Fruit fly (Drosophila melanogaster) whole organism, prepupa: ENCODE results near the gene St2.
A peak's percentile ranks its signal among the peaks of the same experiment; 100 is the strongest.

Source experiments
- Blimp-1 ChIP-seq: fragments of 200-800 bp; sonication (Bioruptor generic); optimal IDR thresholded peaks from 3 replicates; lab custom pipeline; 2017; ENCODE audit warnings: missing biosample characterization, missing genetic modification characterization, mild to moderate bottlenecking, moderate library complexity, missing genetic modification reagents
- CG10631 ChIP-seq: fragments of 200-800 bp; sonication (Bioruptor generic); optimal IDR thresholded peaks from 2 replicates; lab custom pipeline; 2016; ENCODE audit warnings: missing biosample characterization, missing genetic modification characterization
- CG10669 ChIP-seq: fragments of 200-800 bp; sonication (Bioruptor generic); optimal IDR thresholded peaks from 3 replicates; lab custom pipeline; 2018; ENCODE audit warnings: missing biosample characterization, mild to moderate bottlenecking, missing genetic modification characterization, moderate library complexity
- CG11902 ChIP-seq: fragments of 200-800 bp; sonication (Bioruptor generic); optimal IDR thresholded peaks from 3 replicates; lab custom pipeline; 2016; ENCODE audit warnings: missing biosample characterization, missing genetic modification characterization
- CG15336 ChIP-seq: fragments of 200-800 bp; sonication (Bioruptor generic); IDR thresholded peaks from 2 replicates; pipeline ENCODE4 v1.3.6; 2022; ENCODE audit warnings: missing biosample characterization, missing genetic modification characterization
- CG1621 ChIP-seq: fragments of 200-800 bp; sonication (Bioruptor generic); optimal IDR thresholded peaks from 3 replicates; lab custom pipeline; 2018; ENCODE audit warnings: missing biosample characterization, mild to moderate bottlenecking, missing genetic modification characterization
- CG31627 ChIP-seq: fragments of 200-800 bp; sonication (Bioruptor generic); optimal IDR thresholded peaks from 3 replicates; lab custom pipeline; 2016; ENCODE audit warnings: missing biosample characterization, missing genetic modification characterization
- CG34406 ChIP-seq: fragments of 200-800 bp; sonication (Bioruptor generic); optimal IDR thresholded peaks from 3 replicates; lab custom pipeline; 2016; ENCODE audit warnings: missing biosample characterization, missing genetic modification characterization
- CG3919 ChIP-seq: fragments of 200-800 bp; sonication (Bioruptor generic); optimal IDR thresholded peaks from 3 replicates; lab custom pipeline; 2016; ENCODE audit warnings: missing biosample characterization, missing genetic modification characterization
- CG4318 ChIP-seq: fragments of 200-800 bp; sonication (Bioruptor generic); optimal IDR thresholded peaks from 3 replicates; lab custom pipeline; 2017; ENCODE audit warnings: missing biosample characterization, mild to moderate bottlenecking, missing genetic modification characterization
- CG6163 ChIP-seq: fragments of 200-800 bp; sonication (Bioruptor generic); IDR thresholded peaks from 3 replicates; pipeline ENCODE4 v1.3.6; 2022; ENCODE audit warnings: missing biosample characterization, missing genetic modification characterization
- CG6276 ChIP-seq: fragments of 200-800 bp; sonication (Bioruptor generic); optimal IDR thresholded peaks from 2 replicates; lab custom pipeline; 2017; ENCODE audit warnings: missing biosample characterization, mild to moderate bottlenecking, missing genetic modification characterization
- CG6792 ChIP-seq: fragments of 200-800 bp; sonication (Bioruptor generic); optimal IDR thresholded peaks from 3 replicates; lab custom pipeline; 2016; ENCODE audit warnings: missing biosample characterization, missing genetic modification characterization
- CG6854 ChIP-seq: fragments of 200-800 bp; sonication (Bioruptor generic); optimal IDR thresholded peaks from 2 replicates; lab custom pipeline; 2017; ENCODE audit warnings: missing biosample characterization, mild to moderate bottlenecking, missing genetic modification characterization
- CG7368 ChIP-seq: fragments of 200-800 bp; sonication (Bioruptor generic); optimal IDR thresholded peaks from 3 replicates; lab custom pipeline; 2016; ENCODE audit warnings: missing biosample characterization, missing genetic modification characterization
- CG8632 ChIP-seq: fragments of 200-800 bp; sonication (Bioruptor generic); optimal IDR thresholded peaks from 3 replicates; lab custom pipeline; 2016; ENCODE audit warnings: missing biosample characterization, missing genetic modification characterization
- Eip75B ChIP-seq: fragments of 200-800 bp; sonication (Bioruptor generic); optimal IDR thresholded peaks from 3 replicates; lab custom pipeline; 2016; ENCODE audit warnings: missing biosample characterization, missing genetic modification characterization
- Eip78C ChIP-seq: fragments of 200-800 bp; sonication (Bioruptor generic); peaks from one replicate; lab custom pipeline; 2016; ENCODE audit warnings: missing biosample characterization, missing genetic modification characterization
- Ets96B ChIP-seq: fragments of 200-800 bp; optimal IDR thresholded peaks from 2 replicates; lab custom pipeline; 2019; ENCODE audit warnings: missing biosample characterization, mild to moderate bottlenecking, missing genetic modification characterization, moderate library complexity
- Gug ChIP-seq: fragments of 200-800 bp; sonication (Bioruptor generic); IDR thresholded peaks from 2 replicates; pipeline ENCODE4 v1.3.6; 2022; ENCODE audit warnings: missing biosample characterization, missing genetic modification characterization
- Hr38 ChIP-seq: sonication (Bioruptor generic); optimal IDR thresholded peaks from 2 replicates; lab custom pipeline; 2016; ENCODE audit warnings: missing biosample characterization, missing genetic modification characterization
- Hr4 ChIP-seq: fragments of 200-800 bp; sonication (Bioruptor generic); optimal IDR thresholded peaks from 3 replicates; lab custom pipeline; 2016; ENCODE audit warnings: missing biosample characterization, missing genetic modification characterization
- Lpt ChIP-seq: fragments of 200-800 bp; sonication (Bioruptor generic); optimal IDR thresholded peaks from 3 replicates; lab custom pipeline; 2016; ENCODE audit warnings: missing biosample characterization, missing genetic modification characterization
- Met ChIP-seq: fragments of 200-800 bp; sonication (Bioruptor generic); optimal IDR thresholded peaks from 3 replicates; lab custom pipeline; 2016; ENCODE audit warnings: missing biosample characterization, missing genetic modification characterization
- OdsH ChIP-seq: fragments of 200-800 bp; sonication (Bioruptor generic); optimal IDR thresholded peaks from 3 replicates; lab custom pipeline; 2016; ENCODE audit warnings: missing biosample characterization, missing genetic modification characterization
- Smox ChIP-seq: fragments of 200-800 bp; sonication (Bioruptor generic); optimal IDR thresholded peaks from 3 replicates; lab custom pipeline; 2016; ENCODE audit warnings: missing biosample characterization, missing genetic modification characterization
- Sox102F ChIP-seq: fragments of 200-800 bp; sonication (Bioruptor generic); optimal IDR thresholded peaks from 2 replicates; lab custom pipeline; 2016; ENCODE audit warnings: missing biosample characterization, mild to moderate bottlenecking, missing genetic modification characterization
- Sox14 ChIP-seq: fragments of 200-800 bp; sonication (Bioruptor generic); optimal IDR thresholded peaks from 3 replicates; lab custom pipeline; 2016; ENCODE audit warnings: missing biosample characterization, missing genetic modification characterization
- Sox15 ChIP-seq: fragments of 200-800 bp; sonication (Bioruptor generic); optimal IDR thresholded peaks from 3 replicates; lab custom pipeline; 2016; ENCODE audit warnings: missing biosample characterization, missing genetic modification characterization
- achi ChIP-seq: fragments of 200-800 bp; sonication (Bioruptor generic); optimal IDR thresholded peaks from 3 replicates; lab custom pipeline; 2016; ENCODE audit warnings: missing biosample characterization, missing genetic modification characterization
- acj6 ChIP-seq: fragments of 200-800 bp; sonication (Bioruptor generic); optimal IDR thresholded peaks from 3 replicates; lab custom pipeline; 2016; ENCODE audit warnings: missing biosample characterization, missing genetic modification characterization
- cyc ChIP-seq: fragments of 200-800 bp; sonication (Bioruptor generic); optimal IDR thresholded peaks from 3 replicates; lab custom pipeline; 2016; ENCODE audit warnings: missing biosample characterization, missing genetic modification characterization
- dac ChIP-seq: fragments of 200-800 bp; sonication (Bioruptor generic); optimal IDR thresholded peaks from 2 replicates; lab custom pipeline; 2017; ENCODE audit warnings: missing biosample characterization, mild to moderate bottlenecking, missing genetic modification characterization
- dsx ChIP-seq: fragments of 200-800 bp; optimal IDR thresholded peaks from 3 replicates; lab custom pipeline; 2019; ENCODE audit warnings: missing biosample characterization, mild to moderate bottlenecking, missing genetic modification characterization, moderate library complexity; ENCODE audit not compliant: poor library complexity, severe bottlenecking
- eg ChIP-seq: fragments of 200-800 bp; sonication (Bioruptor generic); IDR thresholded peaks from 3 replicates; pipeline ENCODE4 v1.3.6; 2022; ENCODE audit warnings: missing biosample characterization, missing genetic modification characterization
- esn ChIP-seq: fragments of 200-800 bp; sonication (Bioruptor generic); optimal IDR thresholded peaks from 2 replicates; lab custom pipeline; 2016; ENCODE audit warnings: missing biosample characterization, mild to moderate bottlenecking, missing genetic modification characterization, moderate library complexity
- fd59A ChIP-seq: fragments of 200-800 bp; sonication (Bioruptor generic); optimal IDR thresholded peaks from 2 replicates; lab custom pipeline; 2017; ENCODE audit warnings: missing biosample characterization, mild to moderate bottlenecking, missing genetic modification characterization, missing genetic modification reagents
- fd85E ChIP-seq: fragments of 200-800 bp; sonication (Bioruptor generic); optimal IDR thresholded peaks from 3 replicates; lab custom pipeline; 2016; ENCODE audit warnings: missing biosample characterization, missing genetic modification characterization
- fkh ChIP-seq: fragments of 200-800 bp; sonication (Bioruptor generic); optimal IDR thresholded peaks from 3 replicates; lab custom pipeline; 2017; ENCODE audit warnings: missing biosample characterization, mild to moderate bottlenecking, missing genetic modification characterization, moderate library complexity
- lz ChIP-seq: fragments of 200-800 bp; sonication (Bioruptor generic); optimal IDR thresholded peaks from 3 replicates; lab custom pipeline; 2016; ENCODE audit warnings: missing biosample characterization, missing genetic modification characterization
- net ChIP-seq: fragments of 200-800 bp; sonication (Bioruptor generic); optimal IDR thresholded peaks from 3 replicates; lab custom pipeline; 2016; ENCODE audit warnings: missing biosample characterization, missing genetic modification characterization
- pdm3 ChIP-seq: fragments of 200-800 bp; sonication (Bioruptor generic); optimal IDR thresholded peaks from 3 replicates; lab custom pipeline; 2016; ENCODE audit warnings: missing biosample characterization, missing genetic modification characterization
- salr ChIP-seq, 2 experiments: fragments of 200-800 bp; sonication (Bioruptor generic); optimal IDR thresholded peaks; 3 replicates each; lab custom pipeline; 2016 to 2018; ENCODE audit warnings: missing biosample characterization in 2 of 2, missing genetic modification characterization in 2 of 2, mild to moderate bottlenecking in 1 of 2
- spab ChIP-seq: fragments of 200-800 bp; sonication (Bioruptor generic); optimal IDR thresholded peaks from 2 replicates; lab custom pipeline; 2017; ENCODE audit warnings: missing biosample characterization, mild to moderate bottlenecking, missing genetic modification characterization, missing genetic modification reagents
- ss ChIP-seq, 2 experiments: fragments of 200-800 bp; sonication (Bioruptor generic); optimal IDR thresholded peaks; 2 replicates in 1 of 2; 3 replicates in 1 of 2; lab custom pipeline; 2017 to 2018; ENCODE audit warnings: mild to moderate bottlenecking in 2 of 2, missing biosample characterization in 2 of 2, missing genetic modification characterization in 2 of 2, moderate library complexity in 1 of 2
- svp ChIP-seq: fragments of 200-800 bp; sonication (Bioruptor generic); peaks from one replicate; lab custom pipeline; 2016; ENCODE audit warnings: missing biosample characterization, missing genetic modification characterization
- topi ChIP-seq: fragments of 200-800 bp; sonication (Bioruptor generic); optimal IDR thresholded peaks from 3 replicates; lab custom pipeline; 2016; ENCODE audit warnings: missing biosample characterization, missing genetic modification characterization
- vri ChIP-seq: fragments of 200-800 bp; sonication (Bioruptor generic); optimal IDR thresholded peaks from 3 replicates; lab custom pipeline; 2016; ENCODE audit warnings: missing biosample characterization, mild to moderate bottlenecking, missing genetic modification characterization

Gene St2

dm6 chr3R:9236883-9237267, 14.8 kb upstream of the St2 start (continued):
- peak; percentile 63 for TF ChIP-seq fkh (GFP tag; lab: Kevin White, UChicago)
- TF ChIP-seq salr (GFP tag; optimal IDR thresholded peaks at IDR 0.05; lab: Kevin White, UChicago), result no peak
- no peak for TF ChIP-seq CG6276 (GFP tag; lab: Kevin White, UChicago)
- no peak; the same call in 1 of the 2 replicates for TF ChIP-seq CG15336 (GFP tag; lab: Robert Waterston, UW)
- no peak for TF ChIP-seq CG4318 (GFP tag; lab: Kevin White, UChicago)
- TF ChIP-seq Lpt (GFP tag; lab: Kevin White, UChicago), result peak; percentile 34
- peak; percentile 31 for TF ChIP-seq Eip78C (GFP tag; lab: Kevin White, UChicago)
- TF ChIP-seq topi, result peak; percentile 39
- TF ChIP-seq CG3919 (GFP tag; lab: Kevin White, UChicago), result peak; percentile 60
- TF ChIP-seq dac (GFP tag; lab: Kevin White, UChicago), result no peak
- peak; percentile 53 for TF ChIP-seq esn (GFP tag; lab: Kevin White, UChicago)
- TF ChIP-seq acj6, result no peak
- TF ChIP-seq Hr4 (GFP tag; lab: Kevin White, UChicago), result no peak
- TF ChIP-seq Sox15, result no peak
- TF ChIP-seq svp, result peak; percentile 81
- TF ChIP-seq pdm3 (GFP tag; lab: Kevin White, UChicago), result no peak
- no peak for TF ChIP-seq spab (GFP tag; lab: Kevin White, UChicago)
- TF ChIP-seq OdsH (GFP tag; lab: Kevin White, UChicago), result peak; percentile 19

dm6 chr3R:9237268-9238091, 14.2 kb upstream of the St2 start, which contains the start of gene pum:
Gene pum, minus strand, starts transcription at chr3R:9237682.
- TF ChIP-seq Eip75B (GFP tag; lab: Kevin White, UChicago), result no peak
- no peak for TF ChIP-seq CG7368 (GFP tag; lab: Kevin White, UChicago)
- TF ChIP-seq CG15336 (GFP tag; lab: Robert Waterston, UW), result peak; percentile 45; the same call in 1 of the 2 replicates
- TF ChIP-seq CG6163, result peak; percentile 18; the same call in 2 of the 3 replicates
- TF ChIP-seq CG10631, result no peak
- no peak for TF ChIP-seq CG8632
- no peak for TF ChIP-seq acj6
- TF ChIP-seq Smox, result peak; percentile 11
- TF ChIP-seq lz (GFP tag; lab: Kevin White, UChicago), result no peak
- no peak for TF ChIP-seq Blimp-1 (GFP tag; lab: Kevin White, UChicago)
- no peak for TF ChIP-seq achi (GFP tag; lab: Kevin White, UChicago)
- TF ChIP-seq fd59A (GFP tag; lab: Kevin White, UChicago), result no peak
- TF ChIP-seq CG3919 (GFP tag; lab: Kevin White, UChicago), result no peak
- TF ChIP-seq cyc (GFP tag; lab: Kevin White, UChicago), result peak; percentile 22
- no peak for TF ChIP-seq Hr38 (GFP tag; lab: Kevin White, UChicago)
- peak; percentile 14 for TF ChIP-seq OdsH (GFP tag; lab: Kevin White, UChicago)
- TF ChIP-seq spab (GFP tag; lab: Kevin White, UChicago), result no peak
- no peak for TF ChIP-seq CG31627 (GFP tag; lab: Kevin White, UChicago)
- TF ChIP-seq dsx (GFP tag; lab: Kevin White, UChicago), result peak; percentile 10
- TF ChIP-seq esn (GFP tag; lab: Kevin White, UChicago), result no peak
- no peak for TF ChIP-seq CG10669
- peak; percentile 14 for TF ChIP-seq net
- peak; percentile 5 for TF ChIP-seq Sox102F (GFP tag; lab: Kevin White, UChicago)
- TF ChIP-seq Met, result no peak
- TF ChIP-seq Ets96B, result peak; percentile 25
- no peak for TF ChIP-seq CG34406 (GFP tag; lab: Kevin White, UChicago)
- peak; percentile 28 for TF ChIP-seq CG6854 (GFP tag; lab: Kevin White, UChicago)
- TF ChIP-seq fd85E (GFP tag; lab: Kevin White, UChicago), result no peak
- peak; percentile 26 for TF ChIP-seq vri (GFP tag; lab: Kevin White, UChicago)
- peak; percentile 58 for TF ChIP-seq eg (GFP tag; lab: Robert Waterston, UW)
- TF ChIP-seq CG6792, result no peak
- TF ChIP-seq Sox14 (GFP tag; lab: Kevin White, UChicago), result no peak
- TF ChIP-seq CG1621 (tag; lab: Kevin White, UChicago), result peak; percentile 23
- TF ChIP-seq fkh (GFP tag; lab: Kevin White, UChicago), result peak; percentile 72
- TF ChIP-seq CG4318 (GFP tag; lab: Kevin White, UChicago), result no peak
- TF ChIP-seq CG11902 (GFP tag; lab: Kevin White, UChicago), result no peak
- TF ChIP-seq Gug (GFP tag; lab: Robert Waterston, UW), result no peak
- peak; percentile 77 to 78 for TF ChIP-seq ss (GFP tag; optimal IDR thresholded peaks at IDR 0.05; lab: Kevin White, UChicago)
- TF ChIP-seq svp, result peak; percentile 32
